Fruit fly (Drosophila melanogaster) whole organism, embryonic: ENCODE results near the gene InR.
A peak's percentile ranks its signal among the peaks of the same experiment; 100 is the strongest.

ENCODE experiments used
- Adf1 ChIP-seq: fragments of 200-800 bp; sonication (Bioruptor generic); IDR thresholded peaks from 2 replicates; pipeline ENCODE4 v1.3.6; 2022; ENCODE audit warnings: missing biosample characterization, missing genetic modification characterization
- BtbVII ChIP-seq: fragments of 200-800 bp; sonication (Bioruptor generic); optimal IDR thresholded peaks from 3 replicates; lab custom pipeline; 2017; ENCODE audit warnings: missing biosample characterization, mild to moderate bottlenecking, missing genetic modification characterization
- CG1024 ChIP-seq: fragments of 200-800 bp; sonication (Bioruptor generic); IDR thresholded peaks from 2 replicates; pipeline ENCODE4 v1.3.6; 2022; ENCODE audit warnings: missing biosample characterization, missing genetic modification characterization
- CG10431 ChIP-seq: fragments of 200-800 bp; sonication (Bioruptor generic); optimal IDR thresholded peaks from 3 replicates; lab custom pipeline; 2018; ENCODE audit warnings: missing biosample characterization, mild to moderate bottlenecking, missing genetic modification characterization
- CG11398 ChIP-seq: fragments of 200-800 bp; sonication (Bioruptor generic); optimal IDR thresholded peaks from 2 replicates; lab custom pipeline; 2016; ENCODE audit warnings: missing biosample characterization, missing genetic modification characterization
- CG13624 ChIP-seq: fragments of 200-800 bp; sonication (Bioruptor generic); optimal IDR thresholded peaks from 2 replicates; lab custom pipeline; 2016; ENCODE audit warnings: missing biosample characterization, missing genetic modification characterization
- CG18619 ChIP-seq: fragments of 200-800 bp; sonication (Bioruptor generic); optimal IDR thresholded peaks from 3 replicates; lab custom pipeline; 2017; ENCODE audit warnings: missing biosample characterization, mild to moderate bottlenecking, missing genetic modification characterization
- CG2678 ChIP-seq: fragments of 200-800 bp; sonication (Bioruptor generic); optimal IDR thresholded peaks from 3 replicates; lab custom pipeline; 2019; ENCODE audit warnings: missing biosample characterization, mild to moderate bottlenecking, missing genetic modification characterization, moderate library complexity
- CG3407 ChIP-seq: fragments of 200-800 bp; sonication (Bioruptor generic); optimal IDR thresholded peaks from 2 replicates; lab custom pipeline; 2018; ENCODE audit warnings: missing biosample characterization, mild to moderate bottlenecking, missing genetic modification characterization
- CG34376 ChIP-seq: fragments of 200-800 bp; sonication (Bioruptor generic); optimal IDR thresholded peaks from 2 replicates; lab custom pipeline; 2018; ENCODE audit warnings: missing biosample characterization, mild to moderate bottlenecking, missing genetic modification characterization
- CG4282 ChIP-seq: fragments of 200-800 bp; sonication (Bioruptor generic); optimal IDR thresholded peaks from 2 replicates; lab custom pipeline; 2016; ENCODE audit warnings: missing biosample characterization, missing genetic modification characterization
- CG43689 ChIP-seq: fragments of 200-800 bp; sonication (Bioruptor generic); IDR thresholded peaks from 2 replicates; pipeline ENCODE4 v1.3.6; 2022; ENCODE audit warnings: missing biosample characterization, missing genetic modification characterization
- CG6854 ChIP-seq: fragments of 200-800 bp; sonication (Bioruptor generic); optimal IDR thresholded peaks from 3 replicates; lab custom pipeline; 2017; ENCODE audit warnings: missing biosample characterization, mild to moderate bottlenecking, missing genetic modification characterization
- CG7357 ChIP-seq: fragments of 200-800 bp; sonication (Bioruptor generic); IDR thresholded peaks from 3 replicates; pipeline ENCODE4 v1.3.6; 2022; ENCODE audit warnings: missing biosample characterization, missing genetic modification characterization
- CG7745 ChIP-seq: fragments of 200-800 bp; sonication (Bioruptor generic); optimal IDR thresholded peaks from 2 replicates; lab custom pipeline; 2018; ENCODE audit warnings: missing biosample characterization, mild to moderate bottlenecking, missing genetic modification characterization, moderate library complexity
- CG8924 ChIP-seq: fragments of 200-800 bp; optimal IDR thresholded peaks from 3 replicates; lab custom pipeline; 2019; ENCODE audit warnings: missing biosample characterization, mild to moderate bottlenecking, missing genetic modification characterization, moderate library complexity
- CoRest ChIP-seq: fragments of 200-800 bp; sonication (Bioruptor generic); optimal IDR thresholded peaks from 3 replicates; lab custom pipeline; 2018; ENCODE audit warnings: missing biosample characterization, mild to moderate bottlenecking, missing genetic modification characterization, moderate library complexity
- Deaf1 ChIP-seq: fragments of 200-800 bp; optimal IDR thresholded peaks from 3 replicates; lab custom pipeline; 2019; ENCODE audit warnings: missing biosample characterization, mild to moderate bottlenecking, missing genetic modification characterization, moderate library complexity
- Dip2 ChIP-seq: fragments of 200-800 bp; sonication (Bioruptor generic); IDR thresholded peaks from 2 replicates; pipeline ENCODE4 v1.3.6; 2022; ENCODE audit warnings: missing biosample characterization, missing genetic modification characterization
- E2f2 ChIP-seq: fragments of 200-800 bp; sonication (Bioruptor generic); IDR thresholded peaks from 2 replicates; pipeline ENCODE4 v1.3.6; 2022; ENCODE audit warnings: missing biosample characterization, missing genetic modification characterization
- Lhr ChIP-seq: fragments of 200-800 bp; sonication (Bioruptor generic); optimal IDR thresholded peaks from 3 replicates; lab custom pipeline; 2017; ENCODE audit warnings: mild to moderate bottlenecking, missing biosample characterization, missing genetic modification reagents, missing genetic modification characterization
- Med ChIP-seq: fragments of 200-800 bp; sonication (Bioruptor generic); peaks from one replicate; lab custom pipeline; 2016; ENCODE audit warnings: missing biosample characterization, missing genetic modification characterization, mild to moderate bottlenecking, inconsistent platforms, moderate library complexity
- Nf-YC ChIP-seq: fragments of 200-800 bp; optimal IDR thresholded peaks from 3 replicates; lab custom pipeline; 2019; ENCODE audit warnings: missing biosample characterization, mild to moderate bottlenecking, missing genetic modification characterization, moderate library complexity
- Pdp1 ChIP-seq, 2 experiments: fragments of 200-800 bp; sonication (Bioruptor generic); optimal IDR thresholded peaks; 3 replicates each; lab custom pipeline; 2016; ENCODE audit warnings: missing biosample characterization in 2 of 2, missing genetic modification characterization in 2 of 2, mild to moderate bottlenecking in 1 of 2, moderate library complexity in 1 of 2
- Rx ChIP-seq: fragments of 200-800 bp; sonication (Bioruptor generic); IDR thresholded peaks from 2 replicates; pipeline ENCODE4 v1.3.6; 2022; ENCODE audit warnings: missing biosample characterization, missing genetic modification characterization
- Xrp1 ChIP-seq: fragments of 200-800 bp; sonication (Bioruptor generic); IDR thresholded peaks from 2 replicates; pipeline ENCODE4 v1.3.6; 2022; ENCODE audit warnings: missing biosample characterization, missing genetic modification characterization
- abd-A ChIP-seq: fragments of 200-800 bp; sonication (Bioruptor generic); optimal IDR thresholded peaks from 3 replicates; lab custom pipeline; 2019; ENCODE audit warnings: missing biosample characterization, mild to moderate bottlenecking, missing genetic modification characterization, moderate library complexity
- al ChIP-seq: fragments of 200-800 bp; sonication (Bioruptor generic); IDR thresholded peaks from 2 replicates; pipeline ENCODE4 v1.3.6; 2022; ENCODE audit warnings: missing biosample characterization, missing genetic modification characterization
- ap ChIP-seq: fragments of 200-800 bp; sonication (Bioruptor generic); IDR thresholded peaks from 2 replicates; pipeline ENCODE4 v1.3.6; 2022; ENCODE audit warnings: missing biosample characterization, missing genetic modification characterization
- bsh ChIP-seq, 2 experiments: fragments of 200-800 bp; sonication (Bioruptor generic); optimal IDR thresholded peaks; 2 replicates each; lab custom pipeline; 2017 to 2018; ENCODE audit warnings: mild to moderate bottlenecking in 2 of 2, missing biosample characterization in 2 of 2, missing genetic modification characterization in 2 of 2, moderate library complexity in 1 of 2
- cg ChIP-seq: fragments of 200-800 bp; sonication (Bioruptor generic); optimal IDR thresholded peaks from 3 replicates; lab custom pipeline; 2019; ENCODE audit warnings: missing biosample characterization, mild to moderate bottlenecking, missing genetic modification characterization, moderate library complexity
- chinmo ChIP-seq: fragments of 200-800 bp; sonication (Bioruptor generic); IDR thresholded peaks from 4 replicates; pipeline ENCODE4 v1.3.6; 2022; ENCODE audit warnings: missing biosample characterization, missing genetic modification characterization; ENCODE audit not compliant: partially characterized antibody
- chn ChIP-seq: fragments of 200-800 bp; sonication (Bioruptor generic); optimal IDR thresholded peaks from 2 replicates; lab custom pipeline; 2016; ENCODE audit warnings: missing biosample characterization, missing genetic modification characterization
- ci ChIP-seq: fragments of 200-800 bp; sonication (Bioruptor generic); IDR thresholded peaks from 3 replicates; pipeline ENCODE4 v1.3.6; 2022; ENCODE audit warnings: missing biosample characterization, missing genetic modification characterization
- crol ChIP-seq: fragments of 200-800 bp; sonication (Bioruptor generic); IDR thresholded peaks from 2 replicates; pipeline ENCODE4 v1.3.6; 2022; ENCODE audit warnings: missing biosample characterization, missing genetic modification characterization
- en ChIP-seq: fragments of 200-800 bp; sonication (Bioruptor generic); optimal IDR thresholded peaks from 2 replicates; lab custom pipeline; 2016; ENCODE audit warnings: missing biosample characterization, missing genetic modification characterization
- ftz-f1 ChIP-seq: fragments of 200-800 bp; sonication (Bioruptor generic); optimal IDR thresholded peaks from 2 replicates; lab custom pipeline; 2016; ENCODE audit warnings: missing biosample characterization, missing genetic modification characterization
- gem ChIP-seq: fragments of 200-800 bp; sonication (Bioruptor generic); optimal IDR thresholded peaks from 2 replicates; lab custom pipeline; 2019; ENCODE audit warnings: missing biosample characterization, mild to moderate bottlenecking, missing genetic modification characterization, moderate library complexity
- gfzf ChIP-seq: fragments of 200-800 bp; sonication (Bioruptor generic); optimal IDR thresholded peaks from 2 replicates; lab custom pipeline; 2016; ENCODE audit warnings: missing biosample characterization, mild to moderate bottlenecking, missing genetic modification characterization, moderate library complexity
- ham ChIP-seq: fragments of 200-800 bp; sonication (Bioruptor generic); IDR thresholded peaks from 2 replicates; pipeline ENCODE4 v1.3.6; 2022; ENCODE audit warnings: missing biosample characterization, missing genetic modification characterization
- nom ChIP-seq: fragments of 200-800 bp; sonication (Bioruptor generic); optimal IDR thresholded peaks from 2 replicates; lab custom pipeline; 2017; ENCODE audit warnings: missing biosample characterization, missing genetic modification characterization, mild to moderate bottlenecking, moderate library complexity, missing genetic modification reagents
- prd ChIP-seq, 3 experiments: fragments of >200 bp in 2 of 3; fragments of 200-800 bp in 1 of 3; sonication (Bioruptor generic) in 1 of 3; optimal IDR thresholded peaks in 2 of 3; IDR thresholded peaks in 1 of 3; 2 replicates in 2 of 3; 3 replicates in 1 of 3; pipeline versions ENCODE4 v1.3.6 to Lab custom; 2017 to 2022; ENCODE audit warnings: missing biosample characterization in 1 of 3, missing genetic modification characterization in 1 of 3
- psq ChIP-seq: fragments of 200-800 bp; sonication (Bioruptor generic); optimal IDR thresholded peaks from 2 replicates; lab custom pipeline; 2017; ENCODE audit warnings: missing biosample characterization, missing genetic modification characterization
- row ChIP-seq: fragments of 200-800 bp; sonication (Bioruptor generic); IDR thresholded peaks from 3 replicates; pipeline ENCODE4 v1.3.6; 2022; ENCODE audit warnings: missing biosample characterization, missing genetic modification characterization
- salm ChIP-seq: fragments of 200-800 bp; sonication (Bioruptor generic); optimal IDR thresholded peaks from 2 replicates; lab custom pipeline; 2018; ENCODE audit warnings: missing biosample characterization, mild to moderate bottlenecking, missing genetic modification characterization
- sd ChIP-seq: fragments of 200-800 bp; sonication (Bioruptor generic); optimal IDR thresholded peaks from 3 replicates; lab custom pipeline; 2018; ENCODE audit warnings: missing biosample characterization, mild to moderate bottlenecking, missing genetic modification characterization, moderate library complexity
- sug ChIP-seq: fragments of 200-800 bp; optimal IDR thresholded peaks from 2 replicates; lab custom pipeline; 2019; ENCODE audit warnings: missing biosample characterization, mild to moderate bottlenecking, missing genetic modification characterization, moderate library complexity
- tna ChIP-seq: fragments of 200-800 bp; sonication (Bioruptor generic); IDR thresholded peaks from 2 replicates; pipeline ENCODE4 v1.3.6; 2022; ENCODE audit warnings: missing biosample characterization, missing genetic modification characterization; ENCODE audit not compliant: partially characterized antibody
- vnd ChIP-seq: fragments of 200-800 bp; sonication (Bioruptor generic); IDR thresholded peaks from 3 replicates; pipeline ENCODE4 v1.3.6; 2022; ENCODE audit warnings: missing biosample characterization, missing genetic modification characterization; ENCODE audit not compliant: partially characterized antibody
- wor ChIP-seq: fragments of 200-800 bp; sonication (Bioruptor generic); IDR thresholded peaks from 2 replicates; pipeline ENCODE4 v1.3.6; 2022; ENCODE audit warnings: missing biosample characterization, missing genetic modification characterization

Gene InR

DNA sequence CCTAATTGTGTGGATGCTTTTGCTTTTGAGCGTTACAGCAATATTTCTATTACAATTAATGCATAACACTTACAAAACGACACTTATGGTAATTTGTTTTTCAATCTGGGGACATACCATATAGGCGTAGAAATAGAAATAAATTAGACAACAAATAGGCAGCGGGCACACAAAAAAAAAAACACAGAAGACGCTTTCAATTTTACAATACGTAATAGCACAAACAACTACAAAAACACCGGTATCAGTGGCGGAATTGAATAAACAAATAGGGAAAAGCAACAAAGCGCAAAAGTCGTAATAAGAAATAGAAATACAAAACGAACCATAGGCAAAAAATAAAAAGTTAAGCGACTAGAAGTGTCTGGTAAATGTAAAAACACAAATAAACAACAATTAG lies 26.0 kb downstream of the InR start:
- TF ChIP-seq Lhr: no peak
- no peak for TF ChIP-seq wor
- TF ChIP-seq tna (GFP tag; lab: Robert Waterston, UW): no peak
- TF ChIP-seq Rx: no peak
- TF ChIP-seq CG7357 (GFP tag; lab: Robert Waterston, UW): no peak
- TF ChIP-seq chn (GFP tag; lab: Kevin White, UChicago): no peak
- TF ChIP-seq Xrp1 (GFP tag; lab: Robert Waterston, UW): no peak
- TF ChIP-seq ap (GFP tag; lab: Robert Waterston, UW): no peak
- no peak for TF ChIP-seq Dip2 (GFP tag; lab: Robert Waterston, UW)
- TF ChIP-seq BtbVII: no peak
- TF ChIP-seq ham: no peak
- no peak for TF ChIP-seq salm (tag; lab: Kevin White, UChicago)
- no peak for TF ChIP-seq bsh (GFP tag; optimal IDR thresholded peaks at IDR 0.05; lab: Kevin White, UChicago)
- peak in 1 of 2 experiments; percentile 64 for TF ChIP-seq Pdp1 (GFP tag; optimal IDR thresholded peaks at IDR 0.05; lab: Kevin White, UChicago)
- TF ChIP-seq gem: no peak
- TF ChIP-seq CG13624 (GFP tag; lab: Kevin White, UChicago): peak; percentile 10
- TF ChIP-seq al (GFP tag; lab: Robert Waterston, UW): no peak
- TF ChIP-seq CG10431 (GFP tag; lab: Kevin White, UChicago): no peak
- no peak for TF ChIP-seq CG1024 (GFP tag; lab: Robert Waterston, UW)
- TF ChIP-seq CG43689: no peak
- TF ChIP-seq CG18619 (GFP tag; lab: Kevin White, UChicago): no peak
- no peak for TF ChIP-seq row (GFP tag; lab: Robert Waterston, UW)
- 0 out of 4 replicates have a peak, but pooled peaks have one; percentile 66 for TF ChIP-seq chinmo (GFP tag; lab: Robert Waterston, UW)

DNA sequence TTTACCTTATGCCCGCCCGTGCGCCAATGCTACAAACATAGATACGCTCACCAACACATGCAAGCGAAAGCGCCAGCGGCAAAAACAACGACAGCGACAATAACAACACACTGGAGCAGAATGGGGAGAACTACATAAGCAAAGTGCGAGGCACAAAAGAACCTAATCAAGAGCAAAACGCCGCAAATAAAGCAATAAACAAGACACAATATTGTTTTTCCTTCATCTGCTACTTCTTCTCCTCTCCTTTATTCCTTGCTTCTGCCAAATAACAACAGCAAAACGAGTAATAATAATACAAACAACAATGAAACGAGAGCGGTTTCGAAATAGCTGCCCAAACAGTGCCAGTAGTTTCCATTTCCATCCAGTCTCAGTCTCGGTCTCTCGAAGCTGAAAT lies 27.2 kb downstream of the InR start:
- no peak for TF ChIP-seq vnd (GFP tag; lab: Robert Waterston, UW)
- TF ChIP-seq ci (GFP tag; lab: Robert Waterston, UW): peak; percentile 46; the same call in 1 of the 3 replicates
- TF ChIP-seq prd (optimal IDR thresholded peaks at IDR 0.05; lab: Kevin White, UChicago): no peak
- TF ChIP-seq prd (GFP tag; IDR thresholded peaks at IDR 0.05; lab: Robert Waterston, UW): no peak
- TF ChIP-seq CG7745: no peak
- peak; percentile 7 for TF ChIP-seq sug (tag; lab: Kevin White, UChicago)
- TF ChIP-seq CG6854 (GFP tag; lab: Kevin White, UChicago): no peak
- TF ChIP-seq CoRest (tag; lab: Kevin White, UChicago): no peak
- peak; percentile 85; the same call in 2 of the 4 replicates for TF ChIP-seq chinmo (GFP tag; lab: Robert Waterston, UW)
- peak; percentile 8 for TF ChIP-seq CG3407 (GFP tag; lab: Kevin White, UChicago)
- TF ChIP-seq bsh (GFP tag; optimal IDR thresholded peaks at IDR 0.05; lab: Kevin White, UChicago): peak in 1 of 2 experiments; percentile 26
- TF ChIP-seq abd-A (tag; lab: Kevin White, UChicago): peak; percentile 88
- TF ChIP-seq Deaf1: peak; percentile 12
- TF ChIP-seq nom (GFP tag; lab: Kevin White, UChicago): peak; percentile 72
- TF ChIP-seq Adf1: peak; percentile 31; the same call in 1 of the 2 replicates
- TF ChIP-seq cg (GFP tag; lab: Kevin White, UChicago): peak; percentile 27
- peak; percentile 17 for TF ChIP-seq CG2678 (tag; lab: Kevin White, UChicago)
- TF ChIP-seq en (GFP tag; lab: Kevin White, UChicago): no peak
- peak; percentile 12 for TF ChIP-seq ftz-f1 (GFP tag; lab: Kevin White, UChicago)
- peak; percentile 32 for TF ChIP-seq psq (GFP tag; lab: Kevin White, UChicago)
- TF ChIP-seq E2f2 (GFP tag; lab: Robert Waterston, UW): 0 out of 2 replicates have a peak, but pooled peaks have one; percentile 6
- peak; percentile 1 for TF ChIP-seq CG11398 (GFP tag; lab: Kevin White, UChicago)
- TF ChIP-seq CG34376 (GFP tag; lab: Kevin White, UChicago): peak; percentile 54
- TF ChIP-seq Nf-YC: no peak
- TF ChIP-seq gfzf (GFP tag; lab: Kevin White, UChicago): no peak
- TF ChIP-seq CG4282 (GFP tag; lab: Kevin White, UChicago): no peak
- TF ChIP-seq CG8924 (tag; lab: Kevin White, UChicago): peak; percentile 0
- TF ChIP-seq Med: peak; percentile 14
- TF ChIP-seq crol (GFP tag; lab: Robert Waterston, UW): peak; percentile 44; the same call in 1 of the 2 replicates
- peak; percentile 38 for TF ChIP-seq sd
